Worm (Caenorhabditis elegans) whole organism, mixed stage, embryonic: Measurements from ENCODE around the gene F17C8.7.

Source experiments
- ceh-83 ChIP-seq: fragments of 200-800 bp; sonication (Bioruptor generic); optimal IDR thresholded peaks from 2 replicates; lab custom pipeline; 2018; ENCODE audit warnings: mild to moderate bottlenecking, missing genetic modification characterization, missing compliant biosample characterization
- lin-32 ChIP-seq: fragments of 200-800 bp; sonication (Bioruptor generic); optimal IDR thresholded peaks from 2 replicates; lab custom pipeline; 2018; ENCODE audit warnings: mild to moderate bottlenecking, missing genetic modification characterization, missing compliant biosample characterization
- mab-5 ChIP-seq: fragments of 150-350 bp; optimal IDR thresholded peaks from 2 replicates; lab custom pipeline; 2014; ENCODE audit warnings: missing biosample characterization, missing genetic modification characterization
- mep-1 ChIP-seq: fragments of 150-350 bp; optimal IDR thresholded peaks from 2 replicates; lab custom pipeline; 2017; ENCODE audit warnings: missing biosample characterization, missing genetic modification reagents, missing genetic modification characterization, inconsistent platforms
- nhr-2 ChIP-seq: fragments of 150-350 bp; optimal IDR thresholded peaks from 2 replicates; lab custom pipeline; 2014; ENCODE audit warnings: missing biosample characterization, missing genetic modification characterization
- sptf-1 ChIP-seq: sonication (generic microtip); optimal IDR thresholded peaks from 2 replicates; lab custom pipeline; 2017; ENCODE audit warnings: mild to moderate bottlenecking, missing genetic modification characterization, moderate library complexity, missing compliant biosample characterization
- unc-39 ChIP-seq: fragments of 150-350 bp; optimal IDR thresholded peaks from 2 replicates; lab custom pipeline; 2014; ENCODE audit warnings: missing biosample characterization, missing genetic modification characterization
- ztf-11 ChIP-seq: fragments of 150-350 bp; optimal IDR thresholded peaks from 2 replicates; lab custom pipeline; 2014; ENCODE audit warnings: missing biosample characterization, missing genetic modification characterization

DNA sequence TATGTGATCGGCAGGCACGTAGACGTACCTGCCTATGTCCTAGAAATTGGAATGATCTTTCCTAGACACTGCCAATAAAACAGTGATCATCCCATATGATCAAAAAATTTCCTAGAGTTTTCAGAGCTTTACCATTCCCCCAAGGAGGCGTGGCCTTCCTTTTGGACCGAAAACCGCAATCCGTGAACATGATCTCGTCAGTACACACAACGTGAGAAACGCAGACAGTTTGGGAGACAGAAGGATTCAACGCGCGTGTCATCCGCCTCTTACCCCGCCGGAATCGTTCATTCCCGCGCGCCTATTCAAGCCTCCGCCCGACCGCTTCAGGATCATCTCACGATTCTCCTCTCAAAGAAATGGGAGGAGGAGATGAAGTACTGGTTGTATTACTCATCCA, 29.9 kb downstream of the F17C8.7 start, which contains the start of gene B0393.5:
- TF ChIP-seq ceh-83 (GFP tag; lab: Kevin White, UChicago) (no peak), nhr-2 (tag; lab: Kevin White, UChicago) (no peak), mab-5 (tag; lab: Kevin White, UChicago) (no peak), ztf-11 (tag; lab: Kevin White, UChicago) (no peak), lin-32 (GFP tag; lab: Kevin White, UChicago) (no peak), mep-1 (tag; lab: Kevin White, UChicago) (no peak), unc-39 (tag; lab: Kevin White, UChicago) (no peak), sptf-1 (tag; lab: Kevin White, UChicago) (no peak)
